Worm (Caenorhabditis elegans) whole organism, young adult: ENCODE data around the gene F44E2.7.

Experiments used
- B0261.1 ChIP-seq: sonication (generic microtip); optimal IDR thresholded peaks from 2 replicates; lab custom pipeline; 2016; ENCODE audit warnings: mild to moderate bottlenecking, missing genetic modification characterization, moderate library complexity, missing compliant biosample characterization
- D2030.7 ChIP-seq: fragments of 200-800 bp; sonication (Bioruptor generic); IDR thresholded peaks from 2 replicates; pipeline ENCODE4 v1.3.6; 2022; ENCODE audit warnings: missing genetic modification reagents, missing genetic modification characterization, missing compliant biosample characterization
- F23B12.7 ChIP-seq: sonication (generic microtip); optimal IDR thresholded peaks from 2 replicates; lab custom pipeline; 2017; ENCODE audit warnings: missing genetic modification characterization, mild to moderate bottlenecking, missing compliant biosample characterization, antibody characterized with exemption, moderate library complexity; ENCODE audit not compliant: insufficient read depth
- F39B2.1 ChIP-seq: fragments of 200-800 bp; sonication (Bioruptor generic); IDR thresholded peaks from 2 replicates; pipeline ENCODE4 v1.3.6; 2022; ENCODE audit warnings: missing genetic modification reagents, missing genetic modification characterization, missing compliant biosample characterization
- K12H6.12 ChIP-seq: fragments of 200-800 bp; sonication (Bioruptor generic); optimal IDR thresholded peaks from 2 replicates; lab custom pipeline; 2018; ENCODE audit warnings: mild to moderate bottlenecking, missing genetic modification characterization, missing compliant biosample characterization
- Y53F4B.3 ChIP-seq: fragments of 200-800 bp; sonication (Bioruptor generic); IDR thresholded peaks from 2 replicates; pipeline ENCODE4 v1.3.6; 2022; ENCODE audit warnings: missing genetic modification reagents, missing genetic modification characterization, missing compliant biosample characterization
- Y56A3A.18 ChIP-seq: fragments of 200-800 bp; sonication (Bioruptor generic); IDR thresholded peaks from 2 replicates; pipeline ENCODE4 v1.3.6; 2022; ENCODE audit warnings: missing genetic modification reagents, missing genetic modification characterization, missing compliant biosample characterization
- Y67H2A.10 ChIP-seq: fragments of 200-800 bp; sonication (Bioruptor generic); conservative IDR thresholded peaks from 2 replicates; pipeline ENCODE4 v1.3.6; 2022; ENCODE audit warnings: missing genetic modification reagents, missing genetic modification characterization, missing compliant biosample characterization
- Y79H2A.3 ChIP-seq: fragments of 200-800 bp; sonication (Bioruptor generic); conservative IDR thresholded peaks from 2 replicates; pipeline ENCODE4 v1.3.6; 2022; ENCODE audit warnings: missing genetic modification reagents, missing genetic modification characterization, missing compliant biosample characterization
- Y95B8A.8 ChIP-seq: fragments of 200-800 bp; sonication (Bioruptor generic); IDR thresholded peaks from 2 replicates; pipeline ENCODE4 v1.3.6; 2022; ENCODE audit warnings: missing genetic modification reagents, missing genetic modification characterization, missing compliant biosample characterization
- aptf-2 ChIP-seq: fragments of 200-800 bp; sonication (Bioruptor generic); conservative IDR thresholded peaks from 2 replicates; pipeline ENCODE4 v1.3.6; 2022; ENCODE audit warnings: missing genetic modification reagents, missing genetic modification characterization, missing compliant biosample characterization
- atf-7 ChIP-seq: sonication (generic microtip); optimal IDR thresholded peaks from 2 replicates; lab custom pipeline; 2017; ENCODE audit warnings: mild to moderate bottlenecking, missing genetic modification characterization, missing compliant biosample characterization
- attf-5 ChIP-seq: fragments of 200-800 bp; sonication (Bioruptor generic); optimal IDR thresholded peaks from 2 replicates; lab custom pipeline; 2018; ENCODE audit warnings: mild to moderate bottlenecking, missing genetic modification characterization, missing compliant biosample characterization
- bed-2 ChIP-seq: fragments of 200-800 bp; sonication (Bioruptor generic); IDR thresholded peaks from 2 replicates; pipeline ENCODE4 v1.3.6; 2022; ENCODE audit warnings: missing genetic modification reagents, missing genetic modification characterization, missing compliant biosample characterization
- cebp-1 ChIP-seq, 2 experiments: fragments of 200-800 bp in 1 of 2; sonication (Bioruptor generic) in 1 of 2; sonication (generic microtip) in 1 of 2; IDR thresholded peaks in 1 of 2; optimal IDR thresholded peaks in 1 of 2; 2 replicates each; pipeline versions ENCODE4 v1.3.6 to Lab custom; 2017 to 2022; ENCODE audit warnings: missing compliant biosample characterization in 2 of 2, missing genetic modification characterization in 2 of 2, mild to moderate bottlenecking in 1 of 2, missing genetic modification reagents in 1 of 2, moderate library complexity in 1 of 2
- him-1 ChIP-seq: sonication (generic microtip); optimal IDR thresholded peaks from 2 replicates; lab custom pipeline; 2016; ENCODE audit warnings: missing genotype, missing genetic modification reagents, missing genetic modification characterization, missing compliant biosample characterization
- hlh-26 ChIP-seq: fragments of 200-800 bp; sonication (Bioruptor generic); conservative IDR thresholded peaks from 2 replicates; pipeline ENCODE4 v1.3.6; 2022; ENCODE audit warnings: missing genetic modification reagents, missing genetic modification characterization, missing compliant biosample characterization
- let-607 ChIP-seq, 2 experiments: fragments of 200-800 bp in 1 of 2; sonication (Bioruptor generic) in 1 of 2; sonication (generic microtip) in 1 of 2; optimal IDR thresholded peaks; 2 replicates each; lab custom pipeline; 2016 to 2018; ENCODE audit warnings: mild to moderate bottlenecking in 2 of 2, missing compliant biosample characterization in 2 of 2, missing genetic modification characterization in 2 of 2, moderate library complexity in 2 of 2, missing genotype in 1 of 2
- lin-26 ChIP-seq: fragments of 200-800 bp; sonication (Bioruptor generic); IDR thresholded peaks from 2 replicates; pipeline ENCODE4 v1.3.6; 2022; ENCODE audit warnings: missing genetic modification reagents, missing genetic modification characterization, missing compliant biosample characterization
- lin-35 ChIP-seq, 3 experiments: fragments of 150-350 bp in 2 of 3; sonication (generic microtip) in 1 of 3; optimal IDR thresholded peaks; 2 replicates each; lab custom pipeline; 2014 to 2018; ENCODE audit warnings: missing biosample characterization in 3 of 3, missing genetic modification characterization in 3 of 3, missing genetic modification reagents in 3 of 3
- lin-40 ChIP-seq: sonication (generic microtip); optimal IDR thresholded peaks from 2 replicates; lab custom pipeline; 2016; ENCODE audit warnings: missing genetic modification characterization, mild to moderate bottlenecking, missing compliant biosample characterization, missing genotype, missing genetic modification reagents
- madf-3 ChIP-seq: fragments of 200-800 bp; sonication (Bioruptor generic); IDR thresholded peaks from 2 replicates; pipeline ENCODE4 v1.3.6; 2022; ENCODE audit warnings: missing genetic modification reagents, missing genetic modification characterization, missing compliant biosample characterization
- madf-8 ChIP-seq: fragments of 200-800 bp; sonication (Bioruptor generic); conservative IDR thresholded peaks from 2 replicates; pipeline ENCODE4 v1.3.6; 2022; ENCODE audit warnings: missing genetic modification reagents, missing genetic modification characterization, missing compliant biosample characterization
- nfya-2 ChIP-seq: fragments of 200-800 bp; sonication (Bioruptor generic); IDR thresholded peaks from 2 replicates; pipeline ENCODE4 v1.3.6; 2022; ENCODE audit warnings: missing genetic modification reagents, missing genetic modification characterization, missing compliant biosample characterization
- nhr-80 ChIP-seq: sonication (generic microtip); optimal IDR thresholded peaks from 2 replicates; lab custom pipeline; 2016; ENCODE audit warnings: missing genetic modification characterization, missing compliant biosample characterization
- snpc-1.1 ChIP-seq: sonication (generic microtip); optimal IDR thresholded peaks from 2 replicates; lab custom pipeline; 2017; ENCODE audit warnings: missing genetic modification characterization, mild to moderate bottlenecking, missing compliant biosample characterization, antibody characterized with exemption, moderate library complexity, missing genotype, missing genetic modification reagents; ENCODE audit not compliant: insufficient read depth
- snpc-4 ChIP-seq, 5 experiments: fragments of 150-350 bp in 1 of 5; sonication (generic microtip) in 4 of 5; optimal IDR thresholded peaks; 2 replicates each; lab custom pipeline; 2014 to 2018; ENCODE audit warnings: missing genetic modification characterization in 5 of 5, missing biosample characterization in 3 of 5, antibody characterized with exemption in 2 of 5, mild to moderate bottlenecking in 2 of 5, missing compliant biosample characterization in 2 of 5, missing genotype in 2 of 5, moderate library complexity in 2 of 5, missing genetic modification reagents in 1 of 5
- sptf-2 ChIP-seq: fragments of 200-800 bp; sonication (Bioruptor generic); optimal IDR thresholded peaks from 2 replicates; lab custom pipeline; 2018; ENCODE audit warnings: mild to moderate bottlenecking, missing genetic modification characterization, missing compliant biosample characterization
- tbp1 ChIP-seq: fragments of 200-800 bp; sonication (Bioruptor generic); optimal IDR thresholded peaks from 2 replicates; lab custom pipeline; 2018; ENCODE audit warnings: mild to moderate bottlenecking, missing genetic modification characterization, missing compliant biosample characterization
- unc-62 ChIP-seq: fragments of 150-350 bp; optimal IDR thresholded peaks from 2 replicates; lab custom pipeline; 2014; ENCODE audit warnings: missing biosample characterization, missing genetic modification reagents, missing genetic modification characterization
- zim-3 ChIP-seq: sonication (generic microtip); optimal IDR thresholded peaks from 2 replicates; lab custom pipeline; 2017; ENCODE audit warnings: mild to moderate bottlenecking, missing genetic modification characterization, moderate library complexity, missing compliant biosample characterization

The F44E2.7 gene

DNA sequence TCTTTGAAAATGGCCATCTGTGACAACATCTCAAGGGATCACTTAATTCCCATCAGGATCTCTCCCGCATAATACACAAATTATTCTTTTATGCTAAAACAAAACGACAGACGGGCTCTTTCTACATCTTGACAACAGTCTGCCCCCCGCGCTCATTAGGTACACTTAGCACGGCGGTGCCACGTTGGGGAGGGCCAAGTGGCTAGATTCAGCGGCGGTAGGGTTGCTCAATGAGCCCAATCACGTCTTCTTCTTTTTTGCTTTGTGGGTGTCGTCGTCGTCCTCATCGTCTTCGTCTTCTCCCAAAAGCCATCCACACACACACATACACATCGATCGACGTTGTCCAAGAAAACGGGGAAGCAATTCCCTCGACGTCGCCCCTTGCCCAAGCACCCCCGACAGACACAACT lies 24.8 kb upstream of the F44E2.7 start (continued):
- TF ChIP-seq lin-40 (tag; lab: Kevin White, UChicago) (no peak), K12H6.12 (tag; lab: Kevin White, UChicago) (peak; percentile 1), madf-3 (GFP tag; lab: Robert Waterston, UW) (no peak)

DNA sequence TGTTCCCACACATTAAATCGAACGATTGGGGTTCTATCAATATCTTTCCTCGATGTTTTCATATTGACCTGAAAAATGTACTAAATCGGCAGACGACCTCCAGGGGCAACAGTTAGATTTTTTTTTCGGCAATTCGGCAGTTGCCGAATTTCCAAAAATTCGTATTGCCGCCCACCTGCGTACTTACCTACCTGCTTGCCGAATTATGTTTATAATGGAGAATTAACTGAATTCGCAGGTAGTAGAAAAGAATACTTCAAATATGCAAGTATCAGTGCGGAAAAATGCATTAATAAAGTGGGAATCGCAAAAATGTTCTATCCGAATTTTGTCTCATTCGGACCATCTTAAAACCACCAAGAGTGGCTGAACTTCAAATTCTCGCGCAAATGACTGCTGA lies 21.4 kb upstream of the F44E2.7 start:
- TF ChIP-seq Y67H2A.10 (GFP tag; lab: Robert Waterston, UW) (no peak), atf-7 (tag; lab: Kevin White, UChicago) (no peak), bed-2 (GFP tag; lab: Robert Waterston, UW) (no peak), snpc-1.1 (tag; lab: Kevin White, UChicago) (no peak), him-1 (tag; lab: Kevin White, UChicago) (no peak), nfya-2 (GFP tag; lab: Robert Waterston, UW) (no peak), B0261.1 (tag; lab: Kevin White, UChicago) (no peak), sptf-2 (GFP tag; lab: Kevin White, UChicago) (no peak), Y79H2A.3 (no peak), F39B2.1 (GFP tag; lab: Robert Waterston, UW) (no peak), lin-35 (GFP tag; optimal IDR thresholded peaks at IDR 0.05; lab: Kevin White, UChicago) (no peak), madf-3 (GFP tag; lab: Robert Waterston, UW) (no peak), attf-5 (GFP tag; lab: Kevin White, UChicago) (no peak), madf-8 (GFP tag; lab: Robert Waterston, UW) (no peak)

DNA sequence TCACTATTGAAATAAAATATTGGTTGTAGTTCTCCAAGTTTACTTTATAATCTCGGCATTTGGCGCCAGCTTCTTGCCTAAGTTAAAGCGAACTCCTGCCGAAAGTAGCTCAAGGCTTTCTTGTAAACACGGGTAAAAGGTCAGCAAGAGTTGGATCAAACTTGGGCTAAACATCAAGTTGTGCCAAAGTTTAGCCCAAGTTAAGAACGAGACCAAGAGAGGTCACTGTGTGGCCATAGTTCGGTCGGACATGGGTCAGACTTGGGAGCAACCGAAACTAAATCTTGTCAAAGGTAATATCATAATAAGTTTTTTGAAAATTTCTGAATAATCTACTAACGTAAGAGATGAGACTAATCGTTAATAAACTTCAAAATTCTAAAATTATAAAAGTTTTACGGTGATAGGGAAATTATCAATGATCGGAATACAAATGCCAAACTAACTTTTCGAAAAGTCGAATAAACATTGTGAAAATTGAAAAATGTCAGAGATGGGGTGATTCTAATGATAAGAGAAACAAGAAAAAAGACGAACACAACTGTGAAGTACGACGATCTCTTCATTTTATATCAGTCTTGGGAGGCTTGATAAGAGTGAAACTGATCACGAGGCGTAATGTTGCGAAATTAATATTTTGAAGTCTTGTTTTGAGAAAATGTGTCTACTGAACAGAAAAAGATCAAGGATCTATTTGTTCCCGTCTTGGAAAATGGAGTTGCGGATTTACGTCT lies 19.8 kb upstream of the F44E2.7 start:
- TF ChIP-seq Y53F4B.3 (GFP tag; lab: Robert Waterston, UW): no peak
- 0 out of 2 replicates have a peak, but pooled peaks have one; percentile 46 for TF ChIP-seq aptf-2 (GFP tag; lab: Robert Waterston, UW)
- TF ChIP-seq nfya-2 (GFP tag; lab: Robert Waterston, UW): no peak
- no peak for TF ChIP-seq snpc-4 (GFP tag; optimal IDR thresholded peaks at IDR 0.05; lab: Kevin White, UChicago)
- TF ChIP-seq snpc-4 (tag; optimal IDR thresholded peaks at IDR 0.05; lab: Kevin White, UChicago): peak in 1 of 4 experiments; percentile 15
- peak; percentile 31 for TF ChIP-seq unc-62 (GFP tag; lab: Kevin White, UChicago)
- TF ChIP-seq Y56A3A.18: peak; percentile 56; the same call in 1 of the 2 replicates
- no peak for TF ChIP-seq Y95B8A.8 (GFP tag; lab: Robert Waterston, UW)
- no peak for TF ChIP-seq lin-26
- peak; percentile 12 for TF ChIP-seq F23B12.7 (tag; lab: Kevin White, UChicago)
- TF ChIP-seq tbp1: peak; percentile 46
- TF ChIP-seq zim-3: peak; percentile 75
- peak in 1 of 2 experiments; percentile 21 for TF ChIP-seq let-607 (tag; optimal IDR thresholded peaks at IDR 0.05; lab: Kevin White, UChicago)
- peak; percentile 90 for TF ChIP-seq nhr-80 (tag; lab: Kevin White, UChicago)
- no peak for TF ChIP-seq hlh-26 (GFP tag; lab: Robert Waterston, UW)
- TF ChIP-seq cebp-1 (GFP tag; IDR thresholded peaks at IDR 0.05; lab: Robert Waterston, UW): peak; percentile 96
- peak; percentile 97 for TF ChIP-seq cebp-1 (tag; optimal IDR thresholded peaks at IDR 0.05; lab: Kevin White, UChicago)
- TF ChIP-seq lin-40 (tag; lab: Kevin White, UChicago): peak; percentile 40
- TF ChIP-seq attf-5 (GFP tag; lab: Kevin White, UChicago): peak; percentile 39
- TF ChIP-seq D2030.7 (GFP tag; lab: Robert Waterston, UW): no peak
- TF ChIP-seq, all 124 proteins: peak for 12
